Fruit fly (Drosophila melanogaster) whole organism, embryonic: ENCODE measurements around the gene ash1.

ENCODE experiments used
- Ada2b ChIP-seq: fragments of 200-800 bp; sonication (Bioruptor generic); IDR thresholded peaks from 2 replicates; pipeline ENCODE4 v1.3.6; 2022; ENCODE audit warnings: missing biosample characterization, missing genetic modification characterization
- Atf6 ChIP-seq: fragments of 200-800 bp; sonication (Bioruptor generic); IDR thresholded peaks from 2 replicates; pipeline ENCODE4 v1.3.6; 2022; ENCODE audit warnings: missing biosample characterization, missing genetic modification characterization
- CG11504 ChIP-seq: fragments of 200-800 bp; sonication (Bioruptor generic); optimal IDR thresholded peaks from 3 replicates; lab custom pipeline; 2019; ENCODE audit warnings: missing biosample characterization, mild to moderate bottlenecking, missing genetic modification characterization, moderate library complexity
- CG13123 ChIP-seq: fragments of 200-800 bp; sonication (Bioruptor generic); optimal IDR thresholded peaks from 2 replicates; lab custom pipeline; 2016; ENCODE audit warnings: missing biosample characterization, missing genetic modification characterization
- CG13287 ChIP-seq: fragments of 200-800 bp; sonication (Bioruptor generic); IDR thresholded peaks from 2 replicates; pipeline ENCODE4 v1.3.6; 2022; ENCODE audit warnings: missing biosample characterization, missing genetic modification characterization; ENCODE audit not compliant: partially characterized antibody
- CG15011 ChIP-seq: fragments of 200-800 bp; sonication (Bioruptor generic); optimal IDR thresholded peaks from 3 replicates; lab custom pipeline; 2018; ENCODE audit warnings: missing biosample characterization, mild to moderate bottlenecking, missing genetic modification characterization
- CG17186 ChIP-seq: fragments of 200-800 bp; sonication (Bioruptor generic); optimal IDR thresholded peaks from 3 replicates; lab custom pipeline; 2017; ENCODE audit warnings: missing biosample characterization, missing genetic modification reagents, missing genetic modification characterization
- CG17328 ChIP-seq: fragments of 200-800 bp; sonication (Bioruptor generic); IDR thresholded peaks from 2 replicates; pipeline ENCODE4 v1.3.6; 2022; ENCODE audit warnings: missing biosample characterization, missing genetic modification characterization
- CG30431 ChIP-seq: fragments of 200-800 bp; sonication (Bioruptor generic); optimal IDR thresholded peaks from 2 replicates; lab custom pipeline; 2017; ENCODE audit warnings: missing biosample characterization, missing genetic modification characterization
- CG31365 ChIP-seq: fragments of 200-800 bp; sonication (Bioruptor generic); optimal IDR thresholded peaks from 2 replicates; lab custom pipeline; 2018; ENCODE audit warnings: missing biosample characterization, mild to moderate bottlenecking, missing genetic modification characterization
- CG4730 ChIP-seq: fragments of 200-800 bp; sonication (Bioruptor generic); IDR thresholded peaks from 2 replicates; pipeline ENCODE4 v1.3.6; 2022; ENCODE audit warnings: missing biosample characterization, missing genetic modification characterization
- CG6272 ChIP-seq: fragments of 200-800 bp; sonication (Bioruptor generic); IDR thresholded peaks from 2 replicates; pipeline ENCODE4 v1.3.6; 2022; ENCODE audit warnings: missing biosample characterization, missing genetic modification characterization
- CG7372 ChIP-seq: fragments of 200-800 bp; sonication (Bioruptor generic); IDR thresholded peaks from 2 replicates; pipeline ENCODE4 v1.3.6; 2022; ENCODE audit warnings: missing biosample characterization, missing genetic modification characterization
- CG7745 ChIP-seq: fragments of 200-800 bp; sonication (Bioruptor generic); optimal IDR thresholded peaks from 2 replicates; lab custom pipeline; 2018; ENCODE audit warnings: missing biosample characterization, mild to moderate bottlenecking, missing genetic modification characterization, moderate library complexity
- CTCF ChIP-seq: fragments of 200-800 bp; sonication (Bioruptor generic); optimal IDR thresholded peaks from 2 replicates; lab custom pipeline; 2017; ENCODE audit warnings: missing biosample characterization, mild to moderate bottlenecking, missing genetic modification characterization, moderate library complexity
- E2f2 ChIP-seq: fragments of 200-800 bp; sonication (Bioruptor generic); IDR thresholded peaks from 2 replicates; pipeline ENCODE4 v1.3.6; 2022; ENCODE audit warnings: missing biosample characterization, missing genetic modification characterization
- Gug ChIP-seq: fragments of 200-800 bp; sonication (Bioruptor generic); IDR thresholded peaks from 4 replicates; pipeline ENCODE4 v1.3.6; 2022; ENCODE audit warnings: missing biosample characterization, missing genetic modification characterization
- HLH54F ChIP-seq: fragments of 200-800 bp; sonication (Bioruptor generic); optimal IDR thresholded peaks from 3 replicates; lab custom pipeline; 2016; ENCODE audit warnings: missing biosample characterization, missing genetic modification characterization
- Hr51 ChIP-seq, 2 experiments: fragments of 200-800 bp; sonication (Bioruptor generic); optimal IDR thresholded peaks; 2 replicates in 1 of 2; 3 replicates in 1 of 2; lab custom pipeline; 2016 to 2018; ENCODE audit warnings: missing biosample characterization in 2 of 2, missing genetic modification characterization in 2 of 2, mild to moderate bottlenecking in 1 of 2, moderate library complexity in 1 of 2
- Hr78 ChIP-seq, 2 experiments: fragments of 200-800 bp in 1 of 2; fragments of >200 bp in 1 of 2; sonication (Bioruptor generic) in 1 of 2; optimal IDR thresholded peaks; 2 replicates each; lab custom pipeline; 2017 to 2019; ENCODE audit warnings: missing biosample characterization in 2 of 2, missing genetic modification characterization in 2 of 2, mild to moderate bottlenecking in 1 of 2, moderate library complexity in 1 of 2
- Neu2 ChIP-seq: fragments of 200-800 bp; sonication (Bioruptor generic); optimal IDR thresholded peaks from 3 replicates; lab custom pipeline; 2016; ENCODE audit warnings: missing biosample characterization, missing genetic modification characterization, borderline replicate concordance
- Opbp ChIP-seq: fragments of 200-800 bp; sonication (Bioruptor generic); IDR thresholded peaks from 3 replicates; pipeline ENCODE4 v1.3.6; 2022; ENCODE audit warnings: missing biosample characterization, missing genetic modification characterization; ENCODE audit not compliant: partially characterized antibody
- PHDP ChIP-seq: fragments of 200-800 bp; sonication (Bioruptor generic); optimal IDR thresholded peaks from 3 replicates; lab custom pipeline; 2018; ENCODE audit warnings: missing biosample characterization, mild to moderate bottlenecking, missing genetic modification characterization, moderate library complexity
- Ptx1 ChIP-seq: fragments of 200-800 bp; sonication (Bioruptor generic); IDR thresholded peaks from 2 replicates; pipeline ENCODE4 v1.3.6; 2022; ENCODE audit warnings: missing biosample characterization, missing genetic modification characterization
- Side ChIP-seq: fragments of 200-800 bp; sonication (Bioruptor generic); optimal IDR thresholded peaks from 2 replicates; lab custom pipeline; 2016; ENCODE audit warnings: missing biosample characterization, missing genetic modification characterization
- Sin3A ChIP-seq: fragments of >200 bp; optimal IDR thresholded peaks from 2 replicates; lab custom pipeline; 2018
- Trl ChIP-seq, 3 experiments: fragments of >200 bp in 2 of 3; fragments of 200-800 bp in 1 of 3; sonication (Bioruptor generic) in 1 of 3; optimal IDR thresholded peaks; 2 replicates in 1 of 3; 3 replicates in 2 of 3; lab custom pipeline; 2016 to 2017; ENCODE audit warnings: missing biosample characterization in 1 of 3, missing genetic modification characterization in 1 of 3
- Usf ChIP-seq: fragments of 200-800 bp; sonication (Bioruptor generic); optimal IDR thresholded peaks from 2 replicates; lab custom pipeline; 2017; ENCODE audit warnings: missing genotype, missing biosample characterization, missing genetic modification characterization
- amos ChIP-seq: fragments of 200-800 bp; sonication (Bioruptor generic); IDR thresholded peaks from 2 replicates; pipeline ENCODE4 v1.3.6; 2022; ENCODE audit warnings: missing biosample characterization, missing genetic modification characterization; ENCODE audit not compliant: partially characterized antibody
- bowl ChIP-seq: fragments of 200-800 bp; sonication (Bioruptor generic); IDR thresholded peaks from 2 replicates; pipeline ENCODE4 v1.3.6; 2022; ENCODE audit warnings: missing biosample characterization, missing genetic modification characterization
- btn ChIP-seq: fragments of 200-800 bp; sonication (Bioruptor generic); optimal IDR thresholded peaks from 2 replicates; lab custom pipeline; 2016; ENCODE audit warnings: missing biosample characterization, missing genetic modification characterization
- crol ChIP-seq: fragments of 200-800 bp; sonication (Bioruptor generic); IDR thresholded peaks from 2 replicates; pipeline ENCODE4 v1.3.6; 2022; ENCODE audit warnings: missing biosample characterization, missing genetic modification characterization
- hbn ChIP-seq: fragments of 200-800 bp; sonication (Bioruptor generic); IDR thresholded peaks from 2 replicates; pipeline ENCODE4 v1.3.6; 2022; ENCODE audit warnings: missing biosample characterization, missing genetic modification characterization; ENCODE audit not compliant: partially characterized antibody
- kni ChIP-seq: fragments of 200-800 bp; sonication (Bioruptor generic); optimal IDR thresholded peaks from 3 replicates; lab custom pipeline; 2017; ENCODE audit warnings: mild to moderate bottlenecking, missing biosample characterization, missing genetic modification reagents, missing genetic modification characterization
- lola ChIP-seq, 3 experiments: fragments of >200 bp in 2 of 3; fragments of 200-800 bp in 1 of 3; sonication (Bioruptor generic) in 1 of 3; optimal IDR thresholded peaks; 2 replicates each; lab custom pipeline; 2017 to 2019; ENCODE audit warnings: missing biosample characterization in 3 of 3, missing genetic modification characterization in 3 of 3, mild to moderate bottlenecking in 1 of 3, moderate library complexity in 1 of 3
- nom ChIP-seq: fragments of 200-800 bp; sonication (Bioruptor generic); optimal IDR thresholded peaks from 2 replicates; lab custom pipeline; 2017; ENCODE audit warnings: missing biosample characterization, missing genetic modification characterization, mild to moderate bottlenecking, moderate library complexity, missing genetic modification reagents
- odd ChIP-seq: fragments of 200-800 bp; sonication (Bioruptor generic); optimal IDR thresholded peaks from 2 replicates; lab custom pipeline; 2017; ENCODE audit warnings: missing biosample characterization, mild to moderate bottlenecking, missing genetic modification characterization
- onecut ChIP-seq: fragments of 200-800 bp; sonication (Bioruptor generic); IDR thresholded peaks from 2 replicates; pipeline ENCODE4 v1.3.6; 2022; ENCODE audit warnings: missing biosample characterization, missing genetic modification characterization
- otp ChIP-seq: fragments of 200-800 bp; sonication (Bioruptor generic); IDR thresholded peaks from 3 replicates; pipeline ENCODE4, ENCODE4 v1.3.6; 2022; ENCODE audit warnings: missing biosample characterization, missing genetic modification characterization
- peb ChIP-seq: fragments of 200-800 bp; sonication (Bioruptor generic); IDR thresholded peaks from 2 replicates; pipeline ENCODE4 v1.3.6; 2022; ENCODE audit warnings: missing biosample characterization, missing genetic modification characterization
- pnt ChIP-seq: fragments of 200-800 bp; sonication (Bioruptor generic); optimal IDR thresholded peaks from 3 replicates; lab custom pipeline; 2016; ENCODE audit warnings: missing biosample characterization, missing genetic modification characterization
- sima ChIP-seq: fragments of 200-800 bp; sonication (Bioruptor generic); optimal IDR thresholded peaks from 2 replicates; lab custom pipeline; 2016; ENCODE audit warnings: missing biosample characterization, missing genetic modification characterization
- stwl ChIP-seq: fragments of 200-800 bp; sonication (Bioruptor generic); optimal IDR thresholded peaks from 3 replicates; lab custom pipeline; 2018; ENCODE audit warnings: missing biosample characterization, mild to moderate bottlenecking, missing genetic modification characterization, moderate library complexity
- tin ChIP-seq: fragments of 200-800 bp; sonication (Bioruptor generic); optimal IDR thresholded peaks from 3 replicates; lab custom pipeline; 2016; ENCODE audit warnings: missing biosample characterization, missing genetic modification characterization
- tup ChIP-seq: fragments of 200-800 bp; sonication (Bioruptor generic); optimal IDR thresholded peaks from 2 replicates; lab custom pipeline; 2016; ENCODE audit warnings: missing biosample characterization, mild to moderate bottlenecking, missing genetic modification characterization, moderate library complexity
- unpg ChIP-seq: fragments of 200-800 bp; sonication (Bioruptor generic); optimal IDR thresholded peaks from 3 replicates; lab custom pipeline; 2018; ENCODE audit warnings: missing biosample characterization, mild to moderate bottlenecking, missing genetic modification characterization, moderate library complexity
- vfl ChIP-seq: fragments of 200-800 bp; sonication (Bioruptor generic); optimal IDR thresholded peaks from 2 replicates; lab custom pipeline; 2016; ENCODE audit warnings: missing biosample characterization, missing genetic modification characterization
- vnd ChIP-seq: fragments of 200-800 bp; sonication (Bioruptor generic); IDR thresholded peaks from 3 replicates; pipeline ENCODE4 v1.3.6; 2022; ENCODE audit warnings: missing biosample characterization, missing genetic modification characterization; ENCODE audit not compliant: partially characterized antibody
- z ChIP-seq: fragments of 200-800 bp; sonication (Bioruptor generic); IDR thresholded peaks from 3 replicates; pipeline ENCODE4 v1.3.6; 2022; ENCODE audit warnings: missing biosample characterization, missing genetic modification characterization
- zfh2 ChIP-seq: fragments of 200-800 bp; sonication (Bioruptor generic); optimal IDR thresholded peaks from 2 replicates; lab custom pipeline; 2016; ENCODE audit warnings: missing biosample characterization, missing genetic modification characterization

The ash1 gene

dm6 chr3L:19612172-19612571 lies 13.6 kb upstream of the ash1 start, which contains the start of the genes Lon and PIG-F (continued):
- TF ChIP-seq tin, result peak; percentile 100
- peak; percentile 99 for TF ChIP-seq CG7372 (GFP tag; lab: Robert Waterston, UW)
- peak; percentile 77 for TF ChIP-seq CTCF (GFP tag; lab: Kevin White, UChicago)
- TF ChIP-seq PHDP (tag; lab: Kevin White, UChicago), result peak; percentile 99
- peak; percentile 90 for TF ChIP-seq CG17186 (GFP tag; lab: Kevin White, UChicago)
- TF ChIP-seq btn (GFP tag; lab: Kevin White, UChicago), result peak; percentile 89
- TF ChIP-seq Neu2 (GFP tag; lab: Kevin White, UChicago), result peak; percentile 94
- peak; percentile 99 for TF ChIP-seq HLH54F
- TF ChIP-seq Gug (GFP tag; lab: Robert Waterston, UW), result peak; percentile 98
- peak; percentile 60 for TF ChIP-seq vnd (GFP tag; lab: Robert Waterston, UW)
- no peak for TF ChIP-seq Opbp (GFP tag; lab: Robert Waterston, UW)
- TF ChIP-seq CG30431 (GFP tag; lab: Kevin White, UChicago), result peak; percentile 99
- peak; percentile 97 for TF ChIP-seq nom (GFP tag; lab: Kevin White, UChicago)
- peak; percentile 99 for TF ChIP-seq tup (GFP tag; lab: Kevin White, UChicago)
- peak; percentile 99 for TF ChIP-seq Hr51 (GFP tag; optimal IDR thresholded peaks at IDR 0.05; lab: Kevin White, UChicago)
- peak; percentile 79 for TF ChIP-seq CG31365 (tag; lab: Kevin White, UChicago)
- peak; percentile 88 for TF ChIP-seq CG7745
- peak; percentile 47; the same call in 1 of the 2 replicates for TF ChIP-seq hbn (GFP tag; lab: Robert Waterston, UW)
- TF ChIP-seq vfl (GFP tag; lab: Kevin White, UChicago), result peak; percentile 99
- peak in 1 of 3 experiments; percentile 99 for TF ChIP-seq lola (GFP tag; optimal IDR thresholded peaks at IDR 0.05; lab: Kevin White, UChicago)
- TF ChIP-seq amos, result peak; percentile 47
- peak; percentile 98 for TF ChIP-seq pnt (GFP tag; lab: Kevin White, UChicago)
- TF ChIP-seq Trl (optimal IDR thresholded peaks at IDR 0.05; lab: Kevin White, UChicago), result no peak
- TF ChIP-seq Trl (GFP tag; optimal IDR thresholded peaks at IDR 0.05; lab: Kevin White, UChicago), result peak; percentile 98
- TF ChIP-seq Sin3A (lab: Kevin White, UChicago), result peak; percentile 65
- peak; percentile 99 for TF ChIP-seq unpg (GFP tag; lab: Kevin White, UChicago)
- peak; percentile 97 for TF ChIP-seq kni (GFP tag; lab: Kevin White, UChicago)
- peak; percentile 99 for TF ChIP-seq odd (GFP tag; lab: Kevin White, UChicago)
- TF ChIP-seq Hr78 (GFP tag; optimal IDR thresholded peaks at IDR 0.05; lab: Kevin White, UChicago), result no peak
- peak; percentile 99 for TF ChIP-seq Usf (GFP tag; lab: Kevin White, UChicago)
- peak; percentile 69 for TF ChIP-seq crol (GFP tag; lab: Robert Waterston, UW)
- TF ChIP-seq CG4730 (GFP tag; lab: Robert Waterston, UW), result peak; percentile 97
- peak; percentile 98 for TF ChIP-seq peb (GFP tag; lab: Robert Waterston, UW)
- peak; percentile 97 for TF ChIP-seq CG17328 (GFP tag; lab: Robert Waterston, UW)
- peak; percentile 88 for TF ChIP-seq E2f2 (GFP tag; lab: Robert Waterston, UW)
- TF ChIP-seq Side (GFP tag; lab: Kevin White, UChicago), result peak; percentile 97
- TF ChIP-seq CG13287 (GFP tag; lab: Robert Waterston, UW), result peak; percentile 76
- TF ChIP-seq z (GFP tag; lab: Robert Waterston, UW), result peak; percentile 67; the same call in 2 of the 3 replicates
- peak; percentile 98 for TF ChIP-seq CG6272 (GFP tag; lab: Robert Waterston, UW)
- TF ChIP-seq zfh2 (GFP tag; lab: Kevin White, UChicago), result peak; percentile 99
- TF ChIP-seq Atf6 (GFP tag; lab: Robert Waterston, UW), result peak; percentile 98
- TF ChIP-seq onecut, result peak; percentile 96
- TF ChIP-seq Ptx1 (GFP tag; lab: Robert Waterston, UW), result peak; percentile 99
- peak; percentile 98 for TF ChIP-seq CG13123
- peak; percentile 98 for TF ChIP-seq CG11504 (tag; lab: Kevin White, UChicago)
- peak; percentile 96 for TF ChIP-seq otp
- TF ChIP-seq Ada2b (GFP tag; lab: Robert Waterston, UW), result peak; percentile 98
- peak; percentile 97 for TF ChIP-seq stwl (tag; lab: Kevin White, UChicago)
- TF ChIP-seq CG15011 (GFP tag; lab: Kevin White, UChicago), result peak; percentile 98
- peak; percentile 92 for TF ChIP-seq sima (GFP tag; lab: Kevin White, UChicago)
- peak; percentile 92 for TF ChIP-seq bowl
